Fruit fly (Drosophila melanogaster) whole organism, embryonic: Measurements from ENCODE around the gene CG7362.

Experiments used
- B-H2 ChIP-seq: fragments of 200-800 bp; sonication (Bioruptor generic); optimal IDR thresholded peaks from 2 replicates; lab custom pipeline; 2018; ENCODE audit warnings: missing biosample characterization, mild to moderate bottlenecking, missing genetic modification characterization
- Blimp-1 ChIP-seq: fragments of 200-800 bp; sonication (Bioruptor generic); optimal IDR thresholded peaks from 3 replicates; lab custom pipeline; 2018; ENCODE audit warnings: missing biosample characterization, missing genetic modification characterization, mild to moderate bottlenecking, moderate library complexity, missing genetic modification reagents
- CG1024 ChIP-seq: fragments of 200-800 bp; sonication (Bioruptor generic); IDR thresholded peaks from 2 replicates; pipeline ENCODE4 v1.3.6; 2022; ENCODE audit warnings: missing biosample characterization, missing genetic modification characterization
- CG11085 ChIP-seq: fragments of 200-800 bp; sonication (Bioruptor generic); IDR thresholded peaks from 2 replicates; pipeline ENCODE4 v1.3.6; 2022; ENCODE audit warnings: missing biosample characterization, missing genetic modification characterization
- CG11696 ChIP-seq: fragments of 200-800 bp; sonication (Bioruptor generic); IDR thresholded peaks from 2 replicates; pipeline ENCODE4 v1.3.6; 2022; ENCODE audit warnings: missing biosample characterization, missing genetic modification characterization
- CG13123 ChIP-seq: fragments of 200-800 bp; sonication (Bioruptor generic); optimal IDR thresholded peaks from 2 replicates; lab custom pipeline; 2016; ENCODE audit warnings: missing biosample characterization, missing genetic modification characterization
- CG15601 ChIP-seq: fragments of 200-800 bp; sonication (Bioruptor generic); optimal IDR thresholded peaks from 3 replicates; lab custom pipeline; 2019; ENCODE audit warnings: missing biosample characterization, mild to moderate bottlenecking, missing genetic modification characterization, moderate library complexity
- CG1792 ChIP-seq: fragments of 200-800 bp; sonication (Bioruptor generic); optimal IDR thresholded peaks from 2 replicates; lab custom pipeline; 2016; ENCODE audit warnings: missing biosample characterization, missing genetic modification characterization
- CG31365 ChIP-seq: fragments of 200-800 bp; sonication (Bioruptor generic); optimal IDR thresholded peaks from 2 replicates; lab custom pipeline; 2018; ENCODE audit warnings: missing biosample characterization, mild to moderate bottlenecking, missing genetic modification characterization
- CG3281 ChIP-seq: fragments of 200-800 bp; sonication (Bioruptor generic); optimal IDR thresholded peaks from 3 replicates; lab custom pipeline; 2017; ENCODE audit warnings: missing biosample characterization, mild to moderate bottlenecking, missing genetic modification characterization
- CG3407 ChIP-seq: fragments of 200-800 bp; sonication (Bioruptor generic); optimal IDR thresholded peaks from 2 replicates; lab custom pipeline; 2018; ENCODE audit warnings: missing biosample characterization, mild to moderate bottlenecking, missing genetic modification characterization
- CG3838 ChIP-seq: fragments of 200-800 bp; sonication (Bioruptor generic); optimal IDR thresholded peaks from 3 replicates; lab custom pipeline; 2016; ENCODE audit warnings: missing biosample characterization, missing genetic modification characterization
- CG4328 ChIP-seq: fragments of 200-800 bp; sonication (Bioruptor generic); optimal IDR thresholded peaks from 3 replicates; lab custom pipeline; 2017; ENCODE audit warnings: missing biosample characterization, missing genetic modification reagents, missing genetic modification characterization
- CG43689 ChIP-seq: fragments of 200-800 bp; sonication (Bioruptor generic); IDR thresholded peaks from 2 replicates; pipeline ENCODE4 v1.3.6; 2022; ENCODE audit warnings: missing biosample characterization, missing genetic modification characterization
- CG6175 ChIP-seq: fragments of 200-800 bp; sonication (Bioruptor generic); IDR thresholded peaks from 3 replicates; pipeline ENCODE4 v1.3.6; 2022; ENCODE audit warnings: missing biosample characterization, missing genetic modification characterization
- CG6654 ChIP-seq: fragments of 200-800 bp; sonication (Bioruptor generic); optimal IDR thresholded peaks from 2 replicates; lab custom pipeline; 2017; ENCODE audit warnings: missing biosample characterization, mild to moderate bottlenecking, missing genetic modification characterization
- CG9727 ChIP-seq: fragments of 200-800 bp; sonication (Bioruptor generic); optimal IDR thresholded peaks from 3 replicates; lab custom pipeline; 2017; ENCODE audit warnings: missing biosample characterization, mild to moderate bottlenecking, missing genetic modification characterization
- CG9797 ChIP-seq: fragments of 200-800 bp; sonication (Bioruptor generic); optimal IDR thresholded peaks from 3 replicates; lab custom pipeline; 2018; ENCODE audit warnings: missing biosample characterization, mild to moderate bottlenecking, missing genetic modification characterization
- CG9817 ChIP-seq: fragments of 200-800 bp; sonication (Bioruptor generic); optimal IDR thresholded peaks from 2 replicates; lab custom pipeline; 2018; ENCODE audit warnings: missing biosample characterization, mild to moderate bottlenecking, missing genetic modification characterization, moderate library complexity
- CHES-1-like ChIP-seq: fragments of 200-800 bp; sonication (Bioruptor generic); optimal IDR thresholded peaks from 2 replicates; lab custom pipeline; 2016; ENCODE audit warnings: missing biosample characterization, missing genetic modification characterization
- CoRest ChIP-seq: fragments of 200-800 bp; sonication (Bioruptor generic); optimal IDR thresholded peaks from 3 replicates; lab custom pipeline; 2018; ENCODE audit warnings: missing biosample characterization, mild to moderate bottlenecking, missing genetic modification characterization, moderate library complexity
- E2f1 ChIP-seq: fragments of 200-800 bp; sonication (Bioruptor generic); IDR thresholded peaks from 2 replicates; pipeline ENCODE4 v1.3.6; 2022; ENCODE audit warnings: missing biosample characterization, missing genetic modification characterization
- ERR ChIP-seq: fragments of 200-800 bp; sonication (Bioruptor generic); optimal IDR thresholded peaks from 2 replicates; lab custom pipeline; 2016; ENCODE audit warnings: missing biosample characterization, missing genetic modification characterization
- Elba2 ChIP-seq: fragments of 200-800 bp; sonication (Bioruptor generic); optimal IDR thresholded peaks from 3 replicates; lab custom pipeline; 2016; ENCODE audit warnings: missing biosample characterization, missing genetic modification characterization
- GATAe ChIP-seq: fragments of 200-800 bp; sonication (Bioruptor generic); conservative IDR thresholded peaks from 2 replicates; pipeline ENCODE4 v1.3.6; 2022; ENCODE audit warnings: missing biosample characterization, missing genetic modification characterization
- HLH3B ChIP-seq: fragments of 200-800 bp; sonication (Bioruptor generic); IDR thresholded peaks from 2 replicates; pipeline ENCODE4 v1.3.6; 2022; ENCODE audit warnings: missing biosample characterization, missing genetic modification characterization
- HmgD ChIP-seq: fragments of 200-800 bp; sonication (Bioruptor generic); optimal IDR thresholded peaks from 3 replicates; lab custom pipeline; 2016; ENCODE audit warnings: missing biosample characterization, missing genetic modification characterization
- Mes4 ChIP-seq: fragments of 200-800 bp; sonication (Bioruptor generic); optimal IDR thresholded peaks from 2 replicates; lab custom pipeline; 2016; ENCODE audit warnings: missing biosample characterization, missing genetic modification characterization
- NFAT ChIP-seq: fragments of 200-800 bp; sonication (Bioruptor generic); IDR thresholded peaks from 2 replicates; pipeline ENCODE4 v1.3.6; 2022; ENCODE audit warnings: missing biosample characterization, missing genetic modification characterization
- Rfx ChIP-seq: fragments of 200-800 bp; sonication (Bioruptor generic); IDR thresholded peaks from 2 replicates; pipeline ENCODE4 v1.3.6; 2022; ENCODE audit warnings: missing biosample characterization, missing genetic modification characterization
- Sry-β ChIP-seq: fragments of 200-800 bp; sonication (Bioruptor generic); optimal IDR thresholded peaks from 2 replicates; lab custom pipeline; 2018; ENCODE audit warnings: missing biosample characterization, mild to moderate bottlenecking, missing genetic modification characterization, moderate library complexity
- ab ChIP-seq: fragments of 200-800 bp; sonication (Bioruptor generic); optimal IDR thresholded peaks from 2 replicates; lab custom pipeline; 2016; ENCODE audit warnings: missing biosample characterization, missing genetic modification characterization
- abd-A ChIP-seq: fragments of 200-800 bp; sonication (Bioruptor generic); optimal IDR thresholded peaks from 3 replicates; lab custom pipeline; 2019; ENCODE audit warnings: missing biosample characterization, mild to moderate bottlenecking, missing genetic modification characterization, moderate library complexity
- br ChIP-seq: fragments of >200 bp; optimal IDR thresholded peaks from 2 replicates; lab custom pipeline; 2017
- cad ChIP-seq: fragments of >200 bp; optimal IDR thresholded peaks from 2 replicates; lab custom pipeline; 2017; ENCODE audit warnings: missing biosample characterization, missing genetic modification characterization
- crol ChIP-seq: fragments of 200-800 bp; sonication (Bioruptor generic); IDR thresholded peaks from 2 replicates; pipeline ENCODE4 v1.3.6; 2022; ENCODE audit warnings: missing biosample characterization, missing genetic modification characterization
- dysf ChIP-seq: fragments of 200-800 bp; sonication (Bioruptor generic); IDR thresholded peaks from 3 replicates; pipeline ENCODE4 v1.3.6; 2022; ENCODE audit warnings: missing biosample characterization, missing genetic modification characterization
- gce ChIP-seq: fragments of 200-800 bp; sonication (Bioruptor generic); IDR thresholded peaks from 3 replicates; pipeline ENCODE4 v1.3.6; 2022; ENCODE audit warnings: missing biosample characterization, missing genetic modification characterization
- gcm2 ChIP-seq: fragments of 200-800 bp; sonication (Bioruptor generic); optimal IDR thresholded peaks from 2 replicates; lab custom pipeline; 2016; ENCODE audit warnings: missing biosample characterization, missing genetic modification characterization
- klu ChIP-seq: fragments of 200-800 bp; sonication (Bioruptor generic); IDR thresholded peaks from 2 replicates; pipeline ENCODE4 v1.3.6; 2022; ENCODE audit warnings: missing biosample characterization, missing genetic modification characterization
- nerfin-2 ChIP-seq: fragments of 200-800 bp; sonication (Bioruptor generic); IDR thresholded peaks from 2 replicates; pipeline ENCODE4 v1.3.6; 2022; ENCODE audit warnings: missing biosample characterization, missing genetic modification characterization; ENCODE audit not compliant: partially characterized antibody
- odd ChIP-seq: fragments of 200-800 bp; sonication (Bioruptor generic); optimal IDR thresholded peaks from 2 replicates; lab custom pipeline; 2017; ENCODE audit warnings: missing biosample characterization, mild to moderate bottlenecking, missing genetic modification characterization
- pros ChIP-seq: fragments of 200-800 bp; sonication (Bioruptor generic); optimal IDR thresholded peaks from 3 replicates; lab custom pipeline; 2019; ENCODE audit warnings: missing biosample characterization, mild to moderate bottlenecking, missing genetic modification characterization, moderate library complexity
- ranshi ChIP-seq: fragments of 200-800 bp; sonication (Bioruptor generic); IDR thresholded peaks from 2 replicates; pipeline ENCODE4 v1.3.6; 2022; ENCODE audit warnings: missing biosample characterization, missing genetic modification characterization
- sd ChIP-seq: fragments of 200-800 bp; sonication (Bioruptor generic); optimal IDR thresholded peaks from 3 replicates; lab custom pipeline; 2018; ENCODE audit warnings: missing biosample characterization, mild to moderate bottlenecking, missing genetic modification characterization, moderate library complexity
- slou ChIP-seq: fragments of 200-800 bp; sonication (Bioruptor generic); optimal IDR thresholded peaks from 3 replicates; lab custom pipeline; 2016; ENCODE audit warnings: missing biosample characterization, missing genetic modification characterization
- stc ChIP-seq: fragments of 200-800 bp; sonication (Bioruptor generic); IDR thresholded peaks from 2 replicates; pipeline ENCODE4 v1.3.6; 2022; ENCODE audit warnings: missing biosample characterization, missing genetic modification characterization
- tgo ChIP-seq: fragments of 200-800 bp; sonication (Bioruptor generic); IDR thresholded peaks from 3 replicates; pipeline ENCODE4 v1.3.6; 2022; ENCODE audit warnings: missing biosample characterization, missing genetic modification characterization
- toy ChIP-seq: fragments of 200-800 bp; sonication (Bioruptor generic); IDR thresholded peaks from 2 replicates; pipeline ENCODE4 v1.3.6; 2022; ENCODE audit warnings: missing biosample characterization, missing genetic modification characterization
- trh ChIP-seq: fragments of 200-800 bp; sonication (Bioruptor generic); optimal IDR thresholded peaks from 2 replicates; lab custom pipeline; 2016; ENCODE audit warnings: missing biosample characterization, missing genetic modification characterization
- ttk ChIP-seq: fragments of 200-800 bp; sonication (Bioruptor generic); IDR thresholded peaks from 2 replicates; pipeline ENCODE4 v2.1.2; 2022; ENCODE audit warnings: missing biosample characterization, missing genetic modification characterization
- twi ChIP-seq: fragments of 200-800 bp; optimal IDR thresholded peaks from 2 replicates; lab custom pipeline; 2019; ENCODE audit warnings: missing biosample characterization, mild to moderate bottlenecking, missing genetic modification characterization, moderate library complexity
- vnd ChIP-seq: fragments of 200-800 bp; sonication (Bioruptor generic); IDR thresholded peaks from 3 replicates; pipeline ENCODE4 v1.3.6; 2022; ENCODE audit warnings: missing biosample characterization, missing genetic modification characterization; ENCODE audit not compliant: partially characterized antibody
- wdn ChIP-seq: fragments of 200-800 bp; sonication (Bioruptor generic); IDR thresholded peaks from 2 replicates; pipeline ENCODE4 v1.3.6; 2022; ENCODE audit warnings: missing biosample characterization, missing genetic modification characterization

Gene CG7362

DNA sequence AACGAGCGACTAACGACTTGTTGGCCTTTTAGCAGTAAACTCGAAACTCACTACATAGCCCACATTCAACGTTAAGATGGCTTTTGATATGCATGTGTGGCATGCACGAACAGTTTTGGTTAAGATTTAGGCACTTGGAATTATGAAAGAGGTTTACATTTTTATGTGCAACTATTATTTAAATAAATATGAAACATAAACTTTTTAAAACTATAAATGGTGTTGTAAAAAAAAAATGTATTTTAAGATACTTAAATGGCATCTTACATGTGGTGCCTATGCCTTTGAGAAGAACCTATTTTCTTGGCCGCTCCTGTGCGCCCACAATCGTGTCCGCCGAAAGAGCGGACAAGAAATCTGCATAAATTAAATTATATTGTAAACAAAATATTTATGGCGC is 47.9 kb downstream of the CG7362 start (continued):
- no peak for TF ChIP-seq CG9817
- no peak for TF ChIP-seq HmgD (GFP tag; lab: Kevin White, UChicago)
- no peak for TF ChIP-seq Elba2 (GFP tag; lab: Kevin White, UChicago)
- no peak for TF ChIP-seq Mes4 (GFP tag; lab: Kevin White, UChicago)
- TF ChIP-seq toy (GFP tag; lab: Robert Waterston, UW) = no peak
- TF ChIP-seq slou (GFP tag; lab: Kevin White, UChicago) = no peak
- no peak for TF ChIP-seq B-H2 (GFP tag; lab: Kevin White, UChicago)
- TF ChIP-seq GATAe = no peak
- peak; percentile 39; the same call in 2 of the 3 replicates for TF ChIP-seq tgo (GFP tag; lab: Robert Waterston, UW)
- no peak for TF ChIP-seq CG3838 (GFP tag; lab: Kevin White, UChicago)
- no peak for TF ChIP-seq CG4328 (GFP tag; lab: Kevin White, UChicago)
- no peak for TF ChIP-seq CG1792 (GFP tag; lab: Kevin White, UChicago)
- TF ChIP-seq sd (tag; lab: Kevin White, UChicago) = no peak
- TF ChIP-seq CG1024 = no peak
- no peak for TF ChIP-seq gce (GFP tag; lab: Robert Waterston, UW)
- no peak for TF ChIP-seq CG31365
- TF ChIP-seq CoRest (tag; lab: Kevin White, UChicago) = no peak
- no peak for TF ChIP-seq CG11085 (GFP tag; lab: Robert Waterston, UW)
- TF ChIP-seq vnd (GFP tag; lab: Robert Waterston, UW) = no peak
- peak; percentile 26 for TF ChIP-seq stc (GFP tag; lab: Robert Waterston, UW)
- TF ChIP-seq nerfin-2 (GFP tag; lab: Robert Waterston, UW) = no peak
- no peak for TF ChIP-seq gcm2 (GFP tag; lab: Kevin White, UChicago)
- TF ChIP-seq crol (GFP tag; lab: Robert Waterston, UW) = no peak
- no peak for TF ChIP-seq CG6175
- no peak for TF ChIP-seq ab (GFP tag; lab: Kevin White, UChicago)
- TF ChIP-seq CG43689 (GFP tag; lab: Robert Waterston, UW) = no peak
- no peak for TF ChIP-seq CHES-1-like
- TF ChIP-seq E2f1 (GFP tag; lab: Robert Waterston, UW) = peak; percentile 47
- TF ChIP-seq CG3407 (GFP tag; lab: Kevin White, UChicago) = no peak
- TF ChIP-seq CG11696 (GFP tag; lab: Robert Waterston, UW) = peak; percentile 82
- no peak for TF ChIP-seq ERR (GFP tag; lab: Kevin White, UChicago)
- no peak for TF ChIP-seq klu
- TF ChIP-seq Sry-β = no peak
- TF ChIP-seq CG6654 (GFP tag; lab: Kevin White, UChicago) = no peak
- TF ChIP-seq br (lab: Kevin White, UChicago) = no peak
- no peak for TF ChIP-seq trh (GFP tag; lab: Kevin White, UChicago)
- TF ChIP-seq CG3281 (GFP tag; lab: Kevin White, UChicago) = peak; percentile 37
- peak; percentile 43 for TF ChIP-seq HLH3B (GFP tag; lab: Robert Waterston, UW)
- TF ChIP-seq pros (GFP tag; lab: Kevin White, UChicago) = no peak
- TF ChIP-seq Blimp-1 (GFP tag; lab: Kevin White, UChicago) = no peak
- no peak for TF ChIP-seq abd-A
- TF ChIP-seq twi (tag; lab: Kevin White, UChicago) = no peak
- no peak for TF ChIP-seq NFAT (GFP tag; lab: Robert Waterston, UW)
- no peak for TF ChIP-seq CG9727 (GFP tag; lab: Kevin White, UChicago)
- TF ChIP-seq CG9797 (GFP tag; lab: Kevin White, UChicago) = no peak
- TF ChIP-seq CG15601 (tag; lab: Kevin White, UChicago) = no peak
- no peak for TF ChIP-seq cad (GFP tag; lab: Kevin White, UChicago)
- no peak for TF ChIP-seq CG13123
- no peak; the same call in 1 of the 2 replicates for TF ChIP-seq Rfx (GFP tag; lab: Robert Waterston, UW)
- no peak for TF ChIP-seq odd
- TF ChIP-seq ranshi (GFP tag; lab: Robert Waterston, UW) = no peak
- no peak for TF ChIP-seq ttk (GFP tag; lab: Robert Waterston, UW)
- TF ChIP-seq dysf (GFP tag; lab: Robert Waterston, UW) = peak; percentile 6; the same call in 1 of the 3 replicates
- peak; percentile 40; the same call in 1 of the 2 replicates for TF ChIP-seq wdn
